Worm (Caenorhabditis elegans) whole organism, L2 larva: ENCODE measurements around the gene T16G1.4.
A peak's percentile ranks its signal among the peaks of the same experiment; 100 is the strongest.

Experiments
- C34F6.9 ChIP-seq: fragments of 150-350 bp; optimal IDR thresholded peaks from 2 replicates; lab custom pipeline; 2014; ENCODE audit warnings: missing biosample characterization, missing genetic modification characterization
- F13H6.1 ChIP-seq: sonication (generic microtip); optimal IDR thresholded peaks from 2 replicates; lab custom pipeline; 2016; ENCODE audit warnings: missing genetic modification characterization, missing compliant biosample characterization
- R02D3.7 ChIP-seq: fragments of 150-350 bp; optimal IDR thresholded peaks from 2 replicates; lab custom pipeline; 2014; ENCODE audit warnings: missing biosample characterization, missing genetic modification characterization
- alr-1 ChIP-seq: fragments of 150-350 bp; optimal IDR thresholded peaks from 2 replicates; lab custom pipeline; 2014; ENCODE audit warnings: missing biosample characterization, missing genetic modification characterization
- aly-2 ChIP-seq: fragments of 150-350 bp; optimal IDR thresholded peaks from 2 replicates; lab custom pipeline; 2014; ENCODE audit warnings: missing biosample characterization, missing genetic modification characterization
- ama-1 ChIP-seq: fragments of 150-350 bp; optimal IDR thresholded peaks from 2 replicates; lab custom pipeline; 2018; ENCODE audit warnings: inconsistent platforms
- blmp-1 ChIP-seq: sonication (generic microtip); optimal IDR thresholded peaks from 2 replicates; lab custom pipeline; 2017; ENCODE audit warnings: missing genetic modification characterization, mild to moderate bottlenecking, missing compliant biosample characterization, antibody characterized with exemption, moderate library complexity; ENCODE audit not compliant: insufficient read depth
- ceh-16 ChIP-seq: fragments of 150-350 bp; optimal IDR thresholded peaks from 2 replicates; lab custom pipeline; 2014; ENCODE audit warnings: missing biosample characterization, missing genetic modification characterization
- crh-2 ChIP-seq: sonication (generic microtip); optimal IDR thresholded peaks from 2 replicates; lab custom pipeline; 2017; ENCODE audit warnings: missing biosample characterization, missing genetic modification characterization
- dmd-4 ChIP-seq: sonication (generic microtip); optimal IDR thresholded peaks from 2 replicates; lab custom pipeline; 2017; ENCODE audit warnings: missing biosample characterization, missing genetic modification characterization
- egl-27 ChIP-seq: sonication (generic microtip); optimal IDR thresholded peaks from 3 replicates; lab custom pipeline; 2017; ENCODE audit warnings: missing biosample characterization, missing genetic modification reagents, missing genetic modification characterization
- elt-1 ChIP-seq: fragments of 150-350 bp; optimal IDR thresholded peaks from 2 replicates; lab custom pipeline; 2014; ENCODE audit warnings: missing biosample characterization, missing genetic modification characterization
- elt-3 ChIP-seq: sonication (generic microtip); optimal IDR thresholded peaks from 2 replicates; lab custom pipeline; 2017; ENCODE audit warnings: missing biosample characterization, missing genetic modification characterization
- fos-1 ChIP-seq: fragments of 150-350 bp; optimal IDR thresholded peaks from 2 replicates; lab custom pipeline; 2014; ENCODE audit warnings: missing biosample characterization, missing genetic modification characterization
- gmeb-1 ChIP-seq: fragments of 150-350 bp; optimal IDR thresholded peaks from 2 replicates; lab custom pipeline; 2014; ENCODE audit warnings: missing biosample characterization, missing genetic modification characterization
- lin-11 ChIP-seq: fragments of 150-350 bp; sonication (generic microtip); optimal IDR thresholded peaks from 2 replicates; lab custom pipeline; 2014; ENCODE audit warnings: missing biosample characterization, missing genetic modification characterization, inconsistent platforms, mixed read lengths
- lin-13 ChIP-seq: fragments of 150-350 bp; optimal IDR thresholded peaks from 2 replicates; lab custom pipeline; 2014; ENCODE audit warnings: missing biosample characterization, missing genetic modification reagents, missing genetic modification characterization
- lin-39 ChIP-seq: fragments of 150-350 bp; optimal IDR thresholded peaks from 2 replicates; lab custom pipeline; 2014; ENCODE audit warnings: missing biosample characterization, missing genetic modification reagents, missing genetic modification characterization
- lsy-2 ChIP-seq, 2 experiments: fragments of 150-350 bp in 1 of 2; sonication (generic microtip) in 1 of 2; optimal IDR thresholded peaks; 2 replicates each; lab custom pipeline; 2014 to 2017; ENCODE audit warnings: missing biosample characterization in 2 of 2, missing genetic modification characterization in 2 of 2
- mbf-1 ChIP-seq: sonication (generic microtip); optimal IDR thresholded peaks from 2 replicates; lab custom pipeline; 2017; ENCODE audit warnings: missing biosample characterization, missing genetic modification characterization
- nhr-11 ChIP-seq: fragments of 150-350 bp; optimal IDR thresholded peaks from 2 replicates; lab custom pipeline; 2014; ENCODE audit warnings: missing biosample characterization, missing genetic modification characterization
- nhr-129 ChIP-seq: fragments of 150-350 bp; optimal IDR thresholded peaks from 2 replicates; lab custom pipeline; 2014; ENCODE audit warnings: missing biosample characterization, missing genetic modification characterization
- nhr-21 ChIP-seq: fragments of 150-350 bp; optimal IDR thresholded peaks from 2 replicates; lab custom pipeline; 2014; ENCODE audit warnings: missing biosample characterization, missing genetic modification characterization
- nhr-23 ChIP-seq: fragments of 150-350 bp; optimal IDR thresholded peaks from 2 replicates; lab custom pipeline; 2014; ENCODE audit warnings: missing biosample characterization, missing genetic modification reagents, missing genetic modification characterization
- nhr-237 ChIP-seq: fragments of 150-350 bp; optimal IDR thresholded peaks from 2 replicates; lab custom pipeline; 2014; ENCODE audit warnings: missing biosample characterization, missing genetic modification characterization
- nhr-25 ChIP-seq: fragments of 150-350 bp; sonication (generic microtip); optimal IDR thresholded peaks from 3 replicates; lab custom pipeline; 2014; ENCODE audit warnings: missing biosample characterization, missing genetic modification characterization
- nhr-6 ChIP-seq: fragments of 150-350 bp; optimal IDR thresholded peaks from 2 replicates; lab custom pipeline; 2014; ENCODE audit warnings: missing biosample characterization, missing genetic modification characterization
- nhr-77 ChIP-seq: fragments of 150-350 bp; optimal IDR thresholded peaks from 2 replicates; lab custom pipeline; 2014; ENCODE audit warnings: missing biosample characterization, missing genetic modification characterization
- peb-1 ChIP-seq: fragments of 150-350 bp; optimal IDR thresholded peaks from 2 replicates; lab custom pipeline; 2014; ENCODE audit warnings: missing biosample characterization, missing genetic modification characterization
- sem-4 ChIP-seq: fragments of 150-350 bp; optimal IDR thresholded peaks from 2 replicates; lab custom pipeline; 2014; ENCODE audit warnings: missing biosample characterization, missing genetic modification reagents, missing genetic modification characterization
- sma-3 ChIP-seq: sonication (generic microtip); optimal IDR thresholded peaks from 2 replicates; lab custom pipeline; 2016; ENCODE audit warnings: missing genetic modification reagents, missing genetic modification characterization, missing compliant biosample characterization
- sma-9 ChIP-seq, 2 experiments: fragments of 150-350 bp in 1 of 2; sonication (generic microtip) in 1 of 2; optimal IDR thresholded peaks; 2 replicates each; lab custom pipeline; 2014 to 2016; ENCODE audit warnings: missing genetic modification characterization in 2 of 2, mild to moderate bottlenecking in 1 of 2, missing biosample characterization in 1 of 2, missing compliant biosample characterization in 1 of 2, missing genetic modification reagents in 1 of 2, moderate library complexity in 1 of 2
- snpc-4 ChIP-seq: fragments of 150-350 bp; optimal IDR thresholded peaks from 2 replicates; lab custom pipeline; 2014; ENCODE audit warnings: missing biosample characterization, missing genetic modification characterization
- unc-39 ChIP-seq: fragments of 150-350 bp; optimal IDR thresholded peaks from 2 replicates; lab custom pipeline; 2014; ENCODE audit warnings: missing biosample characterization, missing genetic modification characterization
- unc-55 ChIP-seq: fragments of 150-350 bp; sonication (generic microtip); optimal IDR thresholded peaks from 3 replicates; lab custom pipeline; 2014; ENCODE audit warnings: missing biosample characterization, missing genetic modification reagents, missing genetic modification characterization
- zag-1 ChIP-seq: fragments of 150-350 bp; optimal IDR thresholded peaks from 2 replicates; lab custom pipeline; 2014; ENCODE audit warnings: missing biosample characterization, missing genetic modification characterization
- ztf-11 ChIP-seq: sonication (generic microtip); optimal IDR thresholded peaks from 2 replicates; lab custom pipeline; 2017; ENCODE audit warnings: missing biosample characterization, missing genetic modification characterization

Gene T16G1.4

ce11 chrV:12963192-12963591 lies 21.5 kb upstream of the T16G1.4 start, which contains the start of gene hrg-9 (continued):
- TF ChIP-seq mbf-1 (no peak), aly-2 (no peak), elt-1 (no peak), lin-39 (no peak), nhr-25 (peak; percentile 34), nhr-21 (tag; lab: Kevin White, UChicago) (no peak), F13H6.1 (tag; lab: Kevin White, UChicago) (no peak), egl-27 (tag; lab: Kevin White, UChicago) (no peak), alr-1 (tag; lab: Kevin White, UChicago) (no peak), sem-4 (tag; lab: Kevin White, UChicago) (no peak), sma-3 (no peak), nhr-237 (tag; lab: Kevin White, UChicago) (no peak), peb-1 (tag; lab: Kevin White, UChicago) (no peak)
- TF ChIP-seq, all 48 proteins: peak for 5

ce11 chrV:12961085-12961560 lies 19.5 kb upstream of the T16G1.4 start, which contains the start of gene mpst-7:
Gene mpst-7 (minus strand): TSS chrV:12961135.
- TF ChIP-seq snpc-4 (tag; lab: Kevin White, UChicago) = no peak
- no peak for TF ChIP-seq dmd-4
- no peak for TF ChIP-seq zag-1 (tag; lab: Kevin White, UChicago)
- peak; percentile 35 for TF ChIP-seq fos-1 (tag; lab: Kevin White, UChicago)
- TF ChIP-seq alr-1 (tag; lab: Kevin White, UChicago) = no peak
- peak; percentile 20 for TF ChIP-seq nhr-25
- no peak for TF ChIP-seq gmeb-1 (tag; lab: Kevin White, UChicago)
- no peak for TF ChIP-seq peb-1 (tag; lab: Kevin White, UChicago)
- no peak for TF ChIP-seq nhr-11
- TF ChIP-seq sem-4 (tag; lab: Kevin White, UChicago) = no peak
- TF ChIP-seq, all 48 proteins: peak for 2

ce11 chrV:12954261-12954660 lies 12.6 kb upstream of the T16G1.4 start:
- TF ChIP-seq sma-9 (GFP tag; optimal IDR thresholded peaks at IDR 0.05; lab: Kevin White, UChicago) (no peak), sma-9 (tag; optimal IDR thresholded peaks at IDR 0.05; lab: Kevin White, UChicago) (no peak), unc-39 (tag; lab: Kevin White, UChicago) (no peak), egl-27 (tag; lab: Kevin White, UChicago) (no peak), lin-11 (tag; lab: Kevin White, UChicago) (no peak)

ce11 chrV:12953702-12954101 lies 12.1 kb upstream of the T16G1.4 start, which contains the start of gene eif-3.K:
Gene eif-3.K (plus strand): TSS chrV:12954002.
- no peak for TF ChIP-seq F13H6.1 (tag; lab: Kevin White, UChicago)
- no peak for TF ChIP-seq unc-55
- TF ChIP-seq lin-13 (GFP tag; lab: Kevin White, UChicago) = no peak
- no peak for TF ChIP-seq nhr-23
- TF ChIP-seq blmp-1 (tag; lab: Kevin White, UChicago) = no peak
- TF ChIP-seq ama-1 = no peak
- TF ChIP-seq ceh-16 (tag; lab: Kevin White, UChicago) = no peak
- no peak for TF ChIP-seq lin-11 (tag; lab: Kevin White, UChicago)
- TF ChIP-seq nhr-6 = no peak
- TF ChIP-seq, all 48 proteins: peak for 0

ce11 chrV:12952287-12952686 lies 10.6 kb upstream of the T16G1.4 start, which contains the start of gene pqn-68:
Gene pqn-68 (plus strand): TSS chrV:12952636.
- TF ChIP-seq elt-3 = no peak
- no peak for TF ChIP-seq snpc-4 (tag; lab: Kevin White, UChicago)
- TF ChIP-seq unc-55 = peak; percentile 49
- TF ChIP-seq nhr-129 (tag; lab: Kevin White, UChicago) = peak; percentile 40
- TF ChIP-seq lsy-2 (tag; optimal IDR thresholded peaks at IDR 0.05; lab: Kevin White, UChicago) = peak in 1 of 2 experiments; percentile 43
- no peak for TF ChIP-seq lin-13 (GFP tag; lab: Kevin White, UChicago)
- no peak for TF ChIP-seq fos-1 (tag; lab: Kevin White, UChicago)
- TF ChIP-seq R02D3.7 (tag; lab: Kevin White, UChicago) = no peak
- TF ChIP-seq C34F6.9 (tag; lab: Kevin White, UChicago) = peak; percentile 4
- no peak for TF ChIP-seq ztf-11 (tag; lab: Kevin White, UChicago)
- no peak for TF ChIP-seq nhr-77 (tag; lab: Kevin White, UChicago)
- no peak for TF ChIP-seq sma-9 (GFP tag; optimal IDR thresholded peaks at IDR 0.05; lab: Kevin White, UChicago)
- TF ChIP-seq sma-9 (tag; optimal IDR thresholded peaks at IDR 0.05; lab: Kevin White, UChicago) = no peak
- peak; percentile 71 for TF ChIP-seq crh-2 (tag; lab: Kevin White, UChicago)
- peak; percentile 23 for TF ChIP-seq gmeb-1 (tag; lab: Kevin White, UChicago)
- no peak for TF ChIP-seq nhr-25
